Worm (Caenorhabditis elegans): ENCODE measurements around the gene C44C11.6.
"Not testable (repeated sequence)": the region's sequence is repeated elsewhere in the genome, so short reads cannot be mapped to it uniquely, and the experiment has no call there.

DNA sequence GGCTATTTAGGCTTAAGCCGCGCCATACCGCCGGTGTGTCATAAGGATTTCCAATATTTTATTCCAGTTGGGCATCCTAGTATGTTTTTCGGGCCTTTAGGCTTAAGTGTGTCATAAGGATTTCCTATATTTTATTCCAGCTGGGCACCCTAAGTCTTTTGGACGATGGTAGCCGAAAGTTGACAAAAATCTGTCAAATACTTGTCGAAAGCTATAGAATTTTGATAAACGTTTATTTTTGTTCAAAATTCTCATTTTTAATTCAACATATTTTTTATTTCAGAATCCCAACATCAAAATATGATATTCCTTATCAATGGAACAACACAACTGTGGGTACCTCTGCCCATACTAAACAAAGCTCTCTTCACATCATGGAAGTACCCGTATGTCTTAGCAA is 26.1 kb upstream of the C44C11.6 start, which contains the start of gene sre-49:
- not testable (repeated sequence) for TF ChIP-seq dve-1 (tag; optimal IDR thresholded peaks at IDR 0.05; ENCODE audit: insufficient read depth); zip-11 (GFP tag; IDR thresholded peaks at IDR 0.05)

Measured in whole organism, L4 larva.